Worm (Caenorhabditis elegans): ENCODE results near the gene unc-112.

- TF ChIP-seq T22C8.4 (GFP tag; IDR thresholded peaks at IDR 0.05) (no peak), ztf-23 (GFP tag; IDR thresholded peaks at IDR 0.05) (no peak), cog-1 (tag; optimal IDR thresholded peaks at IDR 0.05) (no peak), tab-1 (GFP tag; IDR thresholded peaks at IDR 0.05) (no peak), ztf-29 (GFP tag; IDR thresholded peaks at IDR 0.05) (no peak), klf-2 (GFP tag; conservative IDR thresholded peaks at IDR 0.05) (no peak)
These were observed 40.4 kb upstream of the unc-112 start, which contains the start of gene Y50E8A.5 for ce11 chrV:14736851-14737250.

All from whole organism, midembryonic.